Worm (Caenorhabditis elegans) whole organism, L2 larva: ENCODE measurements around the gene nuo-3.

ENCODE experiments used
- alr-1 ChIP-seq: fragments of 150-350 bp; optimal IDR thresholded peaks from 2 replicates; lab custom pipeline; 2014; ENCODE audit warnings: missing biosample characterization, missing genetic modification characterization
- ama-1 ChIP-seq: fragments of 150-350 bp; optimal IDR thresholded peaks from 2 replicates; lab custom pipeline; 2018; ENCODE audit warnings: inconsistent platforms
- egl-27 ChIP-seq: sonication (generic microtip); optimal IDR thresholded peaks from 3 replicates; lab custom pipeline; 2017; ENCODE audit warnings: missing biosample characterization, missing genetic modification reagents, missing genetic modification characterization
- elt-1 ChIP-seq: fragments of 150-350 bp; optimal IDR thresholded peaks from 2 replicates; lab custom pipeline; 2014; ENCODE audit warnings: missing biosample characterization, missing genetic modification characterization
- sma-3 ChIP-seq: sonication (generic microtip); optimal IDR thresholded peaks from 2 replicates; lab custom pipeline; 2016; ENCODE audit warnings: missing genetic modification reagents, missing genetic modification characterization, missing compliant biosample characterization
- unc-62 ChIP-seq: fragments of 150-350 bp; optimal IDR thresholded peaks from 2 replicates; lab custom pipeline; 2014; ENCODE audit warnings: missing biosample characterization, missing genetic modification reagents, missing genetic modification characterization

ce11 chrIV:14760845-14761244 is 36.5 kb downstream of the nuo-3 start, which contains the start of gene ptp-5.2:
- TF ChIP-seq alr-1 (tag; lab: Kevin White, UChicago): no peak
- TF ChIP-seq egl-27: no peak
- TF ChIP-seq sma-3 (GFP tag; lab: Kevin White, UChicago): no peak
- TF ChIP-seq elt-1 (tag; lab: Kevin White, UChicago): no peak
- no peak for TF ChIP-seq ama-1 (lab: Kevin White, UChicago)
- TF ChIP-seq unc-62: no peak
